Fruit fly (Drosophila melanogaster): ENCODE measurements around the gene Mkp3.
A peak's percentile ranks its signal among the peaks of the same experiment; 100 is the strongest.

The Mkp3 gene

dm6 chr3L:19040155-19040644 lies 46.0 kb downstream of the Mkp3 start:
- TF ChIP-seq noc (tag; optimal IDR thresholded peaks at IDR 0.05) = peak; percentile 64

DNA sequence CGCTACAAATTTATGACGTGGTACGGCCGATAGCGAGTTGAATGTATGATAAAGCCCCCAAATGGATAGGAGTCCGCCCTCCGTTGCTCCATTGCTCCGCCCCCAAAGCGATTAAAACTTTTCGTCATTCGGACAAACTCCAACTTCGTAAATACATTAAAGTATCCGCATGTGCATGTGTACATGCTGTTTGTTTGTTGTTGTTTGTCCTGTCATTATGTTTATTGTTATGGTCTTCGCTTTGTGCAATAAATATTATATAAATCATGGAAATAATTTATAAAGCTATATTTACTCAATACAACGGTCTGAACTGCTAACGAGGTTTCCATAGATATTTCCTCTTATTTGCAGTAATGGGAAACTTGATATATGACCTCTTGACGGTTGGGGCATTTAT lies 49.2 kb downstream of the Mkp3 start:
- TF ChIP-seq noc (tag; optimal IDR thresholded peaks at IDR 0.05) = no peak

- no peak for TF ChIP-seq noc (tag; optimal IDR thresholded peaks at IDR 0.05)
Observed at dm6 chr3L:19036119-19036518, 50.1 kb downstream of the Mkp3 start.

dm6 chr3L:19035163-19035900 lies 50.9 kb downstream of the Mkp3 start:
- TF ChIP-seq noc (tag; optimal IDR thresholded peaks at IDR 0.05) = no peak

DNA sequence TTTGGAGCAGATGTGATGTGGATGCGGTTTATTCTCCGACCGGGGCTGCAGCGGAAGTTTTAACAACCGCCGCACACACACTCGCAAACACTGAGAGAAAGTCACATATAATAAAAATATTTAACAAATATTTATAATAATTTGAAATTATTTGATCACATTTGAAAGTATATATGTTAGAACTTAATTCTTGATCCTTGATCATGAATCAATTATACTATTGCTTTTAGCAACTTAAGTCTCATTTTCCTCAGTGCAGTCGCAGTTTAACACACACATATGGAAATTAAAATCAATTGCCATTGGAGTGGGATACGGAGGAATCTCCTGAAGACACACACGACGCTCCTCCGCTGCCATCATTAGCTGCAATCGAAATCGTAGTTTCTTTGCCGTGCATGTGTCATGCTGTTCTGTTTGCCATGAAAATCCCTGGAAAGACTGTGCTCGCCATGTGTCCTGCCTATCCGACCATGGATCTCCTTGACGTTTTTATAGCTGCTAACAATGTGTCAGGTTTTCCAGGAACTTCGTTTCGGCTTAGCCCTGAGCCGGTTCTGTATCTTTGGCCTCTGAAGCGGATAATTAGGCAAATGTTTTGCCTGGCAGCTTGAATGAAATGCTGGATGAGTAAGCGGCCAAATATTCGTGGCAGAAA lies 52.9 kb downstream of the Mkp3 start:
- no peak for TF ChIP-seq noc (tag; optimal IDR thresholded peaks at IDR 0.05)

- TF ChIP-seq noc (tag; optimal IDR thresholded peaks at IDR 0.05) = no peak
Observed at dm6 chr3L:19032676-19033075, 53.5 kb downstream of the Mkp3 start.

- no peak for TF ChIP-seq noc (tag; optimal IDR thresholded peaks at IDR 0.05)
Observed at dm6 chr3L:19031858-19032257, 54.4 kb downstream of the Mkp3 start.

DNA sequence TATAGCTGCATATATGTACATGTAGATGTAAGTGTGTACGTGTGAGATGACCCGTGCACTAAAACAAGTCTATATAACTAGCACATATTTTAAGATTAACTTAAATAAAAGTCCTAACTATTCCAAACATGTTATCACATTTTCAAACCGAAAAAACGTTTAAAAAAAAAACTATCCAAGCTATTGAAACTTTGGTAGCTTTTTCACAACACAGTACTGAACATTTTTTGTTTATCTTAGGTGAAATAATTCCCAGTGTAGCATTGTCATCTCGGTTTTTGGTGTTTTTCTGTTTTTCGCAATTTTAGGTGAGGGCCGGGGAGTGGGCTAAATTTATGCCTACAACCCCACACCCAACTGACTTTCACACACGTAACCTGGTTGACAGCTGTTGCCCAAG lies 59.1 kb downstream of the Mkp3 start:
- TF ChIP-seq noc (tag; optimal IDR thresholded peaks at IDR 0.05) = no peak

- TF ChIP-seq noc (tag; optimal IDR thresholded peaks at IDR 0.05) = no peak
Observed at dm6 chr3L:19024800-19025199, 61.4 kb downstream of the Mkp3 start.

DNA sequence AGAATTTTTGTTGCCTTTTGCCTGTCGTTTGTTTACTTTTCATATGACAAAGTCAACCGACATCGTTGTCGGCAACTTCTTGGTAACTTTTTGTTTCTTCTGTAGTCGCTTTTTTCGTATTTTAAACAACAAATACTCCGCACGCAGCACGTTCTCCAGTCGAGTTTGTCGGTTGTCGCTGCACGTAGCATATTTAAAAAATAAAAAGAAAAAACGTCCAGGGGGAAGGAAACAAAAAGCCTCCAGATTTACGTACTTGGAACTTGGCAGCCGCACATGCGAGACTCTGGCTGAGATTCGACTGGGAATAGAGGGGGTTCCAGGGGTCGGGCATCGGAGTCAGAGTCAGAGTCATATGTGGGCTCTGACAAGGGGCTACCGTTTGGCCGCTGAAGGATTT lies 64.5 kb downstream of the Mkp3 start:
- no peak for TF ChIP-seq noc (tag; optimal IDR thresholded peaks at IDR 0.05)

DNA sequence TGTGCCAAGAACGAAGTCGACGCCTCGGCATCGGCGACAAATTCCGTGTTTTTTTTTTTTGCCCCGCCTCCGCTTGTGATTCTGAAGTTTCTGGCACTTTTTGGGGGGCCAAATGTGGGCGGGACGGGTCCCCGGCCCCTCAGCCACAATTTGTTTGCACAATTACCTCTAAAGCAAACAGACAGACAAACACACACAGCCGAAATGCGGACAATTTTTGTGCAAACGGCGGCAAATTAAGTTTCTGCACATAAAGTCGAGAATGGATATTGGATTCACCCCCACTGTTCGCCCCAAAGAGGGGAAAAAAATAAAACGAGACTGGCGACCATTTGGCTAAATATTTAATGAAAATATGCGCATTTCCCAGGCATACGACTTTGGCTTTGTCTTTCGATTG lies 65.8 kb downstream of the Mkp3 start:
- TF ChIP-seq noc (tag; optimal IDR thresholded peaks at IDR 0.05) = no peak

DNA sequence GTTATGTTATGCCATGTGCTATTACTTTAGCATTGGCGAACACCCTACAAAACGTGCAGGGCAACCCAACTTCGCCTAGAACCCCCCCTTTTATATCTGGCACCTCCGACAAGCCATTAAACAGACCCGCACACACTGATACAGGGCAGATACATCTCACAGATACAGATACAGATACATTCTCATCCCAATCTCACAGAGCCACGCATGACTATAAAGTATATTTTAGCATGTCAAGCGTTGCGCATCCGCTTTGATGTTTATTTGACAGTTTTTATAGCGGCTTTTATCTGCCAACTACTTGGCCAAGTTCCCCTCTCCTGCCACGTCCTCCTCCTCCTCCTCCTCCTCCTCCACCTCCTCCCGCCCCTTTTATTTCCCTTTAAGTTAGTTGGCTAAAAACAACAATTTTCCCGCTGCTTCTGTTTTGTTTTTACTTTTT lies 66.9 kb downstream of the Mkp3 start:
- TF ChIP-seq noc (tag; optimal IDR thresholded peaks at IDR 0.05) = peak; percentile 86

DNA sequence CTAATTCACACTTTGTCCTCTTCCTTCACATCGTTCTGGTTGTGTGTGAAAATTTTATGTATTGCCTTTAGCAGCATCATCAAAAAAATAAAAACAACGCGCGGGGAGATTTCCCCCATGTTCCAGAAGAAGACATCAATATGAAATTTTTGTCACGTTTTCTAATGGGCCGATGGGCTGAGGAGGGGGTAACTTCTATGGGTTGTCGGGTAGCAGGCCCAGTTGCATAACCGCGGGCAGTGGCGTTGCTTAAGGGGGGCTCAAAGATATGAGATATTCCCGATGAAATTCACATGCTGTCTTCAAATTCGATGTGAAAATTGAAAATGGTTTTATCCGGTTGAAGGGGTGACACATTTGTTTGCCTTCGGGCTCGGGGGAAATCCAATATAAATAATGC lies 67.8 kb downstream of the Mkp3 start:
- no peak for TF ChIP-seq noc (tag; optimal IDR thresholded peaks at IDR 0.05)

DNA sequence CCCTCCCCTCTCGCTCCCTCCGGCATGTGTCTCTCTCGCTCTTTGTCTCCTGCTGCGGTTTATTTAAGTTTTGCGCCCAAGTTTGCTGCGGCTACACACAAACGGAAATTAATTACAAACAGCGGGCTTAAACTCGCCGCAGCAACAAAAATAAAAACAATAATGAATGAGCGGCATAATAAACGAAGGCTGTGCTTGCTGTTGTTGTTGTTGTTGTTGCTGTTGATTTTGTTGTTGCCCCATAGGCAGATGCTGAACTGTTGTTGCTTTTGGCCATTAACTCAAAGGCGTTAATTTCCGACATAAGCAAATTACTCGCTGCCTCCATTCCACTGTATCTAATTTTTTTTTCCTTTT lies 69.4 kb downstream of the Mkp3 start:
- TF ChIP-seq noc (tag; optimal IDR thresholded peaks at IDR 0.05) = no peak

Data from whole organism, larva.